Fruit fly (Drosophila melanogaster): Measurements from ENCODE around the gene CG13950.

Gene CG13950

dm6 chr2L:852647-853111, 7.3 kb upstream of the CG13950 start, which contains the start of the genes CG4291 and kraken (continued):
- TF ChIP-seq MESR4 (GFP tag; optimal IDR thresholded peaks at IDR 0.05) (peak; percentile 93), CG7928 (GFP tag; optimal IDR thresholded peaks at IDR 0.05) (no peak), Ptx1 (GFP tag; IDR thresholded peaks at IDR 0.05) (peak; percentile 22; the same call in 1 of the 2 replicates), NC2α (GFP tag; optimal IDR thresholded peaks at IDR 0.05) (no peak), CG12942 (GFP tag; optimal IDR thresholded peaks at IDR 0.05) (peak; percentile 15), Neu2 (GFP tag; optimal IDR thresholded peaks at IDR 0.05; ENCODE audit: borderline replicate concordance) (no peak), Nf-YA (GFP tag; IDR thresholded peaks at IDR 0.05) (no peak), ems (GFP tag; optimal IDR thresholded peaks at IDR 0.05) (peak; percentile 45), CG15479 (GFP tag; optimal IDR thresholded peaks at IDR 0.05) (peak; percentile 62), Hsf (GFP tag; optimal IDR thresholded peaks at IDR 0.05) (peak; percentile 40), tx (GFP tag; optimal IDR thresholded peaks at IDR 0.05) (peak; percentile 11), HLHmδ (GFP tag; optimal IDR thresholded peaks at IDR 0.05) (peak; percentile 55), NK7.1 (GFP tag; optimal IDR thresholded peaks at IDR 0.05) (no peak), CG9609 (GFP tag; optimal IDR thresholded peaks at IDR 0.05) (peak; percentile 56), CG10431 (GFP tag; optimal IDR thresholded peaks at IDR 0.05) (no peak), hkb (optimal IDR thresholded peaks at IDR 0.05) (no peak), hkb (GFP tag; IDR thresholded peaks at IDR 0.05) (no peak; the same call in 1 of the 2 replicates), jigr1 (GFP tag; IDR thresholded peaks at IDR 0.05) (no peak), unc-4 (GFP tag; IDR thresholded peaks at IDR 0.05; ENCODE audit: partially characterized antibody) (peak; percentile 22; the same call in 1 of the 2 replicates), pfk (GFP tag; optimal IDR thresholded peaks at IDR 0.05) (peak; percentile 25), CG9817 (tag; optimal IDR thresholded peaks at IDR 0.05) (peak; percentile 60), Dek (tag; optimal IDR thresholded peaks at IDR 0.05) (peak; percentile 44), Meics (GFP tag; optimal IDR thresholded peaks at IDR 0.05) (peak; percentile 63), CG6765 (GFP tag; optimal IDR thresholded peaks at IDR 0.05) (peak; percentile 49), CG6813 (GFP tag; optimal IDR thresholded peaks at IDR 0.05) (no peak), Kr (GFP tag; optimal IDR thresholded peaks at IDR 0.05) (no peak), Dref (GFP tag; IDR thresholded peaks at IDR 0.05) (peak; percentile 73), so (GFP tag; IDR thresholded peaks at IDR 0.05) (peak; percentile 50; the same call in 1 of the 3 replicates), CG1832 (GFP tag; optimal IDR thresholded peaks at IDR 0.05) (no peak), Hey (tag; optimal IDR thresholded peaks at IDR 0.05) (no peak), ewg (GFP tag; optimal IDR thresholded peaks at IDR 0.05) (peak; percentile 31), lola (GFP tag; optimal IDR thresholded peaks at IDR 0.05) (peak in 1 of 3 experiments; percentile 4), Spps (tag; optimal IDR thresholded peaks at IDR 0.05) (no peak), ssp (GFP tag; IDR thresholded peaks at IDR 0.05) (peak; percentile 31; the same call in 1 of the 2 replicates), CG9876 (GFP tag; optimal IDR thresholded peaks at IDR 0.05) (no peak), lab (GFP tag; optimal IDR thresholded peaks at IDR 0.05) (peak; percentile 79), CG13775 (GFP tag; optimal IDR thresholded peaks at IDR 0.05) (no peak), gsb-n (tag; optimal IDR thresholded peaks at IDR 0.05) (peak; percentile 63), abd-A (tag; optimal IDR thresholded peaks at IDR 0.05) (peak; percentile 57), lov (optimal IDR thresholded peaks at IDR 0.05) (no peak), lov (GFP tag; IDR thresholded peaks at IDR 0.05) (0 out of 3 replicates have a peak, but pooled peaks have one; percentile 60), CG16815 (GFP tag; optimal IDR thresholded peaks at IDR 0.05) (no peak), gt (GFP tag; IDR thresholded peaks at IDR 0.05) (no peak), CG18262 (tag; optimal IDR thresholded peaks at IDR 0.05) (peak; percentile 32), trh (GFP tag; optimal IDR thresholded peaks at IDR 0.05) (no peak), CG7357 (GFP tag; IDR thresholded peaks at IDR 0.05) (no peak), Dll (GFP tag; IDR thresholded peaks at IDR 0.05; ENCODE audit: partially characterized antibody) (0 out of 4 replicates have a peak, but pooled peaks have one; percentile 37), HHEX (GFP tag; optimal IDR thresholded peaks at IDR 0.05) (peak; percentile 39), Opbp (GFP tag; IDR thresholded peaks at IDR 0.05; ENCODE audit: partially characterized antibody) (peak; percentile 70), CG7372 (GFP tag; IDR thresholded peaks at IDR 0.05) (no peak)

Measured in whole organism, embryonic.